Fruit fly (Drosophila melanogaster) whole organism, embryonic: ENCODE measurements around the gene CG7294.

ENCODE experiments used
- Ada2b ChIP-seq: fragments of 200-800 bp; sonication (Bioruptor generic); IDR thresholded peaks from 2 replicates; pipeline ENCODE4 v1.3.6; 2022; ENCODE audit warnings: missing biosample characterization, missing genetic modification characterization
- Bdp1 ChIP-seq: fragments of 200-800 bp; sonication (Bioruptor generic); optimal IDR thresholded peaks from 3 replicates; lab custom pipeline; 2016; ENCODE audit warnings: missing biosample characterization, missing genetic modification characterization
- CG12071 ChIP-seq: fragments of 200-800 bp; sonication (Bioruptor generic); optimal IDR thresholded peaks from 3 replicates; lab custom pipeline; 2018; ENCODE audit warnings: missing biosample characterization, mild to moderate bottlenecking, missing genetic modification characterization
- CG12104 ChIP-seq: fragments of 200-800 bp; sonication (Bioruptor generic); optimal IDR thresholded peaks from 3 replicates; lab custom pipeline; 2016; ENCODE audit warnings: missing biosample characterization, missing genetic modification characterization
- CG1233 ChIP-seq: fragments of 200-800 bp; sonication (Bioruptor generic); optimal IDR thresholded peaks from 4 replicates; lab custom pipeline; 2018; ENCODE audit warnings: missing biosample characterization, mild to moderate bottlenecking, missing genetic modification characterization
- CG12769 ChIP-seq: fragments of 200-800 bp; sonication (Bioruptor generic); optimal IDR thresholded peaks from 2 replicates; lab custom pipeline; 2019; ENCODE audit warnings: missing biosample characterization, mild to moderate bottlenecking, missing genetic modification characterization, moderate library complexity
- CG1603 ChIP-seq: fragments of 200-800 bp; sonication (Bioruptor generic); optimal IDR thresholded peaks from 2 replicates; lab custom pipeline; 2019; ENCODE audit warnings: missing biosample characterization, mild to moderate bottlenecking, missing genetic modification characterization, moderate library complexity
- CG16815 ChIP-seq: fragments of 200-800 bp; sonication (Bioruptor generic); optimal IDR thresholded peaks from 3 replicates; lab custom pipeline; 2017; ENCODE audit warnings: missing biosample characterization, mild to moderate bottlenecking, missing genetic modification characterization
- CG31224 ChIP-seq: fragments of 200-800 bp; sonication (Bioruptor generic); IDR thresholded peaks from 2 replicates; pipeline ENCODE4 v1.3.6; 2022; ENCODE audit warnings: missing biosample characterization, missing genetic modification characterization
- CG31388 ChIP-seq: fragments of 200-800 bp; sonication (Bioruptor generic); optimal IDR thresholded peaks from 2 replicates; lab custom pipeline; 2016; ENCODE audit warnings: missing biosample characterization, missing genetic modification characterization
- CG34224 ChIP-seq: fragments of 200-800 bp; sonication (Bioruptor generic); IDR thresholded peaks from 3 replicates; pipeline ENCODE4 v1.3.6; 2022; ENCODE audit warnings: missing biosample characterization, missing genetic modification characterization; ENCODE audit not compliant: partially characterized antibody
- CG34422 ChIP-seq: fragments of 200-800 bp; sonication (Bioruptor generic); IDR thresholded peaks from 3 replicates; pipeline ENCODE4 v1.3.6; 2022; ENCODE audit warnings: missing biosample characterization, missing genetic modification characterization
- CG6683 ChIP-seq: fragments of 200-800 bp; sonication (Bioruptor generic); optimal IDR thresholded peaks from 2 replicates; lab custom pipeline; 2017; ENCODE audit warnings: missing biosample characterization, mild to moderate bottlenecking, missing genetic modification characterization, missing genetic modification reagents
- CG6765 ChIP-seq: fragments of 200-800 bp; sonication (Bioruptor generic); optimal IDR thresholded peaks from 3 replicates; lab custom pipeline; 2017; ENCODE audit warnings: missing biosample characterization, mild to moderate bottlenecking, missing genetic modification characterization
- CG7556 ChIP-seq: fragments of 200-800 bp; sonication (Bioruptor generic); optimal IDR thresholded peaks from 2 replicates; lab custom pipeline; 2017; ENCODE audit warnings: missing biosample characterization, mild to moderate bottlenecking, missing genetic modification characterization
- CG8388 ChIP-seq: fragments of 200-800 bp; sonication (Bioruptor generic); optimal IDR thresholded peaks from 2 replicates; lab custom pipeline; 2019; ENCODE audit warnings: missing biosample characterization, mild to moderate bottlenecking, missing genetic modification characterization, moderate library complexity
- CG9817 ChIP-seq: fragments of 200-800 bp; sonication (Bioruptor generic); optimal IDR thresholded peaks from 2 replicates; lab custom pipeline; 2018; ENCODE audit warnings: missing biosample characterization, mild to moderate bottlenecking, missing genetic modification characterization, moderate library complexity
- Chrac-16 ChIP-seq: fragments of 200-800 bp; sonication (Bioruptor generic); optimal IDR thresholded peaks from 3 replicates; lab custom pipeline; 2016; ENCODE audit warnings: missing biosample characterization, missing genetic modification characterization
- Dip3 ChIP-seq: fragments of 200-800 bp; sonication (Bioruptor generic); optimal IDR thresholded peaks from 3 replicates; lab custom pipeline; 2016; ENCODE audit warnings: missing biosample characterization, missing genetic modification characterization
- E2f2 ChIP-seq: fragments of 200-800 bp; sonication (Bioruptor generic); IDR thresholded peaks from 2 replicates; pipeline ENCODE4 v1.3.6; 2022; ENCODE audit warnings: missing biosample characterization, missing genetic modification characterization
- Kr ChIP-seq: fragments of 200-800 bp; sonication (Bioruptor generic); optimal IDR thresholded peaks from 2 replicates; lab custom pipeline; 2017; ENCODE audit warnings: missing biosample characterization, mild to moderate bottlenecking, missing genetic modification characterization
- Meics ChIP-seq: fragments of 200-800 bp; sonication (Bioruptor generic); optimal IDR thresholded peaks from 2 replicates; lab custom pipeline; 2017; ENCODE audit warnings: missing biosample characterization, mild to moderate bottlenecking, missing genetic modification characterization
- Myb ChIP-seq: fragments of 200-800 bp; sonication (Bioruptor generic); optimal IDR thresholded peaks from 2 replicates; lab custom pipeline; 2016; ENCODE audit warnings: missing biosample characterization, missing genetic modification characterization
- NFAT ChIP-seq: fragments of 200-800 bp; sonication (Bioruptor generic); IDR thresholded peaks from 2 replicates; pipeline ENCODE4 v1.3.6; 2022; ENCODE audit warnings: missing biosample characterization, missing genetic modification characterization
- Nf-YB ChIP-seq: fragments of 200-800 bp; sonication (Bioruptor generic); optimal IDR thresholded peaks from 3 replicates; lab custom pipeline; 2019; ENCODE audit warnings: missing biosample characterization, mild to moderate bottlenecking, missing genetic modification characterization, moderate library complexity
- Stat92E ChIP-seq, 3 experiments: fragments of >200 bp in 2 of 3; fragments of 200-800 bp in 1 of 3; sonication (Bioruptor generic) in 1 of 3; optimal IDR thresholded peaks; 2 replicates each; lab custom pipeline; 2017 to 2019; ENCODE audit warnings: missing biosample characterization in 3 of 3, missing genetic modification characterization in 3 of 3, mild to moderate bottlenecking in 1 of 3, moderate library complexity in 1 of 3
- Taf1 ChIP-seq: fragments of 200-800 bp; sonication (Bioruptor generic); IDR thresholded peaks from 2 replicates; pipeline ENCODE4 v1.3.6; 2022; ENCODE audit warnings: missing biosample characterization, missing genetic modification characterization
- bcd ChIP-seq: fragments of 200-800 bp; sonication (Bioruptor generic); optimal IDR thresholded peaks from 2 replicates; lab custom pipeline; 2017; ENCODE audit warnings: missing biosample characterization, mild to moderate bottlenecking, missing genetic modification characterization
- bsh ChIP-seq, 2 experiments: fragments of 200-800 bp; sonication (Bioruptor generic); optimal IDR thresholded peaks; 2 replicates each; lab custom pipeline; 2017 to 2018; ENCODE audit warnings: mild to moderate bottlenecking in 2 of 2, missing biosample characterization in 2 of 2, missing genetic modification characterization in 2 of 2, moderate library complexity in 1 of 2
- cato ChIP-seq: fragments of 200-800 bp; sonication (Bioruptor generic); optimal IDR thresholded peaks from 2 replicates; lab custom pipeline; 2016; ENCODE audit warnings: missing biosample characterization, missing genetic modification characterization, borderline replicate concordance
- chif ChIP-seq, 2 experiments: fragments of 200-800 bp; sonication (Bioruptor generic); optimal IDR thresholded peaks; 3 replicates each; lab custom pipeline; 2016; ENCODE audit warnings: missing biosample characterization in 2 of 2, missing genetic modification characterization in 2 of 2
- dmrt99B ChIP-seq: fragments of 200-800 bp; sonication (Bioruptor generic); optimal IDR thresholded peaks from 2 replicates; lab custom pipeline; 2018; ENCODE audit warnings: missing biosample characterization, mild to moderate bottlenecking, missing genetic modification characterization, moderate library complexity
- ems ChIP-seq: fragments of 200-800 bp; sonication (Bioruptor generic); optimal IDR thresholded peaks from 3 replicates; lab custom pipeline; 2016; ENCODE audit warnings: missing biosample characterization, missing genetic modification characterization
- gsb ChIP-seq: fragments of 200-800 bp; sonication (Bioruptor generic); IDR thresholded peaks from 2 replicates; pipeline ENCODE4 v1.3.6; 2022; ENCODE audit warnings: missing biosample characterization, missing genetic modification characterization
- hkb ChIP-seq, 2 experiments: fragments of 200-800 bp in 1 of 2; fragments of >200 bp in 1 of 2; sonication (Bioruptor generic) in 1 of 2; IDR thresholded peaks in 1 of 2; optimal IDR thresholded peaks in 1 of 2; 2 replicates each; pipeline versions ENCODE4 v1.3.6 to Lab custom; 2017 to 2022; ENCODE audit warnings: missing biosample characterization in 1 of 2, missing genetic modification characterization in 1 of 2
- insv ChIP-seq, 2 experiments: fragments of 200-800 bp; sonication (Bioruptor generic); optimal IDR thresholded peaks; 3 replicates each; lab custom pipeline; 2016 to 2018; ENCODE audit warnings: missing biosample characterization in 2 of 2, missing genetic modification characterization in 2 of 2
- lilli ChIP-seq: fragments of 200-800 bp; sonication (Bioruptor generic); optimal IDR thresholded peaks from 3 replicates; lab custom pipeline; 2016; ENCODE audit warnings: missing biosample characterization, missing genetic modification characterization
- nmo ChIP-seq: fragments of 200-800 bp; sonication (Bioruptor generic); optimal IDR thresholded peaks from 2 replicates; lab custom pipeline; 2018; ENCODE audit warnings: missing biosample characterization, mild to moderate bottlenecking, missing genetic modification characterization, moderate library complexity
- oc ChIP-seq: fragments of 200-800 bp; sonication (Bioruptor generic); optimal IDR thresholded peaks from 2 replicates; lab custom pipeline; 2018; ENCODE audit warnings: missing biosample characterization, mild to moderate bottlenecking, missing genetic modification characterization, moderate library complexity
- p53 ChIP-seq: fragments of 200-800 bp; sonication (Bioruptor generic); optimal IDR thresholded peaks from 2 replicates; lab custom pipeline; 2016; ENCODE audit warnings: missing biosample characterization, missing genetic modification characterization
- pan ChIP-seq, 4 experiments: fragments of >200 bp in 3 of 4; fragments of 200-800 bp in 1 of 4; sonication (Bioruptor generic) in 1 of 4; optimal IDR thresholded peaks in 3 of 4; IDR thresholded peaks in 1 of 4; 2 replicates each; pipeline versions ENCODE4 v1.3.6 to Lab custom; 2017 to 2022; ENCODE audit warnings: missing biosample characterization in 2 of 4, missing genetic modification characterization in 2 of 4, mixed read lengths in 1 of 4
- pfk ChIP-seq: fragments of 200-800 bp; sonication (Bioruptor generic); optimal IDR thresholded peaks from 2 replicates; lab custom pipeline; 2018; ENCODE audit warnings: missing biosample characterization, mild to moderate bottlenecking, missing genetic modification characterization, moderate library complexity
- phol ChIP-seq: fragments of 200-800 bp; sonication (Bioruptor generic); optimal IDR thresholded peaks from 3 replicates; lab custom pipeline; 2018; ENCODE audit warnings: missing biosample characterization, mild to moderate bottlenecking, missing genetic modification characterization, moderate library complexity
- sens-2 ChIP-seq: fragments of 200-800 bp; sonication (Bioruptor generic); IDR thresholded peaks from 2 replicates; pipeline ENCODE4 v1.3.6; 2022; ENCODE audit warnings: missing biosample characterization, missing genetic modification characterization
- sima ChIP-seq: fragments of 200-800 bp; sonication (Bioruptor generic); optimal IDR thresholded peaks from 2 replicates; lab custom pipeline; 2016; ENCODE audit warnings: missing biosample characterization, missing genetic modification characterization
- tup ChIP-seq: fragments of 200-800 bp; sonication (Bioruptor generic); optimal IDR thresholded peaks from 2 replicates; lab custom pipeline; 2016; ENCODE audit warnings: missing biosample characterization, mild to moderate bottlenecking, missing genetic modification characterization, moderate library complexity
- wdn ChIP-seq: fragments of 200-800 bp; sonication (Bioruptor generic); IDR thresholded peaks from 2 replicates; pipeline ENCODE4 v1.3.6; 2022; ENCODE audit warnings: missing biosample characterization, missing genetic modification characterization
- zen2 ChIP-seq: fragments of 200-800 bp; sonication (Bioruptor generic); IDR thresholded peaks from 3 replicates; pipeline ENCODE4 v1.3.6; 2022; ENCODE audit warnings: missing biosample characterization, missing genetic modification characterization; ENCODE audit not compliant: partially characterized antibody

CG7294 gene

DNA sequence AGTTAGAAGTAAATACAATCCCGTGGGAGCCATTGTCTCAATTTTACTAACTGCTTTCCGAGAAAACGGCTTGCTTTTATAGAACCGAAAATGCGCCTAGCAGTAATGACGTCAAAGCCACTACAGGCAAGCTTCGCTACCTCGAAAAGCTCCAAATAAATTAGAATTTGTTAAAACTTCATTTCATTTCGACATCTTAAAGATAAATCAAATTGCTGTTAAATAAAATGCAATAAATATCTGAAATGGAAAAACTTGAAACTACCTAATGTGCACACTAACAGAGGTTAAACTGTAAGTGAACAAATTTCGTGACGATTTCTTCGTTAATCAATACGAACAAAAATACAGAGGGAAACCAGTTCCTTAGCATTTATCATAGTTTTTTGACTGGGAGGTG is 8.9 kb upstream of the CG7294 start, which contains the start of gene CG7300 (continued):
- peak; percentile 58 for TF ChIP-seq bcd (GFP tag; lab: Kevin White, UChicago)
- peak; percentile 68 for TF ChIP-seq Meics
- TF ChIP-seq p53 (GFP tag; lab: Kevin White, UChicago), result no peak
- TF ChIP-seq NFAT (GFP tag; lab: Robert Waterston, UW), result peak; percentile 64; the same call in 1 of the 2 replicates
- peak; percentile 3 for TF ChIP-seq Myb (GFP tag; lab: Kevin White, UChicago)
- peak; percentile 52 for TF ChIP-seq CG1233 (GFP tag; lab: Kevin White, UChicago)
- no peak for TF ChIP-seq CG6683 (GFP tag; lab: Kevin White, UChicago)
- no peak for TF ChIP-seq CG34422 (GFP tag; lab: Robert Waterston, UW)
- peak; percentile 15 for TF ChIP-seq CG16815 (GFP tag; lab: Kevin White, UChicago)
- no peak for TF ChIP-seq CG6765 (GFP tag; lab: Kevin White, UChicago)
- TF ChIP-seq ems (GFP tag; lab: Kevin White, UChicago), result peak; percentile 29
- peak; percentile 59 for TF ChIP-seq nmo (GFP tag; lab: Kevin White, UChicago)
- no peak for TF ChIP-seq Kr (GFP tag; lab: Kevin White, UChicago)
- TF ChIP-seq dmrt99B, result peak; percentile 56
- no peak for TF ChIP-seq zen2 (GFP tag; lab: Robert Waterston, UW)
- TF ChIP-seq sima (GFP tag; lab: Kevin White, UChicago), result no peak
- peak; percentile 51 for TF ChIP-seq phol (tag; lab: Kevin White, UChicago)
- TF ChIP-seq Ada2b, result no peak
- TF ChIP-seq Chrac-16 (GFP tag; lab: Kevin White, UChicago), result peak; percentile 39
- TF ChIP-seq CG12104 (GFP tag; lab: Kevin White, UChicago), result no peak
- TF ChIP-seq gsb (GFP tag; lab: Robert Waterston, UW), result 0 out of 2 replicates have a peak, but pooled peaks have one; percentile 38
- TF ChIP-seq cato (GFP tag; lab: Kevin White, UChicago), result peak; percentile 5
- TF ChIP-seq wdn (GFP tag; lab: Robert Waterston, UW), result 0 out of 2 replicates have a peak, but pooled peaks have one; percentile 43
- TF ChIP-seq CG12769 (tag; lab: Kevin White, UChicago), result peak; percentile 53
- TF ChIP-seq Dip3 (GFP tag; lab: Kevin White, UChicago), result peak; percentile 57
- peak; percentile 62 for TF ChIP-seq lilli (GFP tag; lab: Kevin White, UChicago)
- TF ChIP-seq pfk, result no peak
- no peak for TF ChIP-seq pan (optimal IDR thresholded peaks at IDR 0.05; lab: Kevin White, UChicago)
- peak in 1 of 2 experiments; percentile 72 for TF ChIP-seq pan (GFP tag; optimal IDR thresholded peaks at IDR 0.05 in 1 of 2, IDR thresholded peaks at IDR 0.05 in 1 of 2)
- peak; percentile 27 for TF ChIP-seq CG31388 (GFP tag; lab: Kevin White, UChicago)
- TF ChIP-seq bsh (GFP tag; optimal IDR thresholded peaks at IDR 0.05; lab: Kevin White, UChicago), result peak in 1 of 2 experiments; percentile 73
- no peak for TF ChIP-seq CG34224
- TF ChIP-seq E2f2 (GFP tag; lab: Robert Waterston, UW), result peak; percentile 30; the same call in 1 of the 2 replicates
- no peak for TF ChIP-seq sens-2 (GFP tag; lab: Robert Waterston, UW)
- no peak for TF ChIP-seq insv (GFP tag; optimal IDR thresholded peaks at IDR 0.05; lab: Kevin White, UChicago)
- peak; percentile 36 for TF ChIP-seq CG7556 (GFP tag; lab: Kevin White, UChicago)
- TF ChIP-seq CG12071, result peak; percentile 37
- TF ChIP-seq CG9817 (tag; lab: Kevin White, UChicago), result peak; percentile 41
- no peak for TF ChIP-seq Bdp1
- 0 out of 2 replicates have a peak, but pooled peaks have one; percentile 18 for TF ChIP-seq CG31224
- peak; percentile 26 to 40 for TF ChIP-seq chif (GFP tag; optimal IDR thresholded peaks at IDR 0.05; lab: Kevin White, UChicago)
- TF ChIP-seq tup (GFP tag; lab: Kevin White, UChicago), result no peak
- no peak for TF ChIP-seq Stat92E (GFP tag; optimal IDR thresholded peaks at IDR 0.05; lab: Kevin White, UChicago)
- TF ChIP-seq Taf1 (GFP tag; lab: Robert Waterston, UW), result peak; percentile 72
- peak; percentile 39 for TF ChIP-seq CG8388
- no peak for TF ChIP-seq hkb (optimal IDR thresholded peaks at IDR 0.05; lab: Kevin White, UChicago)
- peak; percentile 64 for TF ChIP-seq hkb (GFP tag; IDR thresholded peaks at IDR 0.05; lab: Robert Waterston, UW)
- TF ChIP-seq CG1603 (tag; lab: Kevin White, UChicago), result peak; percentile 48
- TF ChIP-seq Nf-YB (GFP tag; lab: Kevin White, UChicago), result peak; percentile 5
- TF ChIP-seq oc (tag; lab: Kevin White, UChicago), result peak; percentile 39
